Fruit fly (Drosophila melanogaster) whole organism, prepupa: ENCODE data around the gene Mgat3.

Experiments
- CG11762 ChIP-seq: fragments of 200-800 bp; sonication (Bioruptor generic); optimal IDR thresholded peaks from 3 replicates; lab custom pipeline; 2016; ENCODE audit warnings: missing biosample characterization, missing genetic modification characterization; ENCODE audit not compliant: insufficient read depth
- Hr38 ChIP-seq: sonication (Bioruptor generic); optimal IDR thresholded peaks from 2 replicates; lab custom pipeline; 2016; ENCODE audit warnings: missing biosample characterization, missing genetic modification characterization
- achi ChIP-seq: fragments of 200-800 bp; sonication (Bioruptor generic); optimal IDR thresholded peaks from 3 replicates; lab custom pipeline; 2016; ENCODE audit warnings: missing biosample characterization, missing genetic modification characterization
- esn ChIP-seq: fragments of 200-800 bp; sonication (Bioruptor generic); optimal IDR thresholded peaks from 2 replicates; lab custom pipeline; 2016; ENCODE audit warnings: missing biosample characterization, mild to moderate bottlenecking, missing genetic modification characterization, moderate library complexity
- lz ChIP-seq: fragments of 200-800 bp; sonication (Bioruptor generic); optimal IDR thresholded peaks from 3 replicates; lab custom pipeline; 2016; ENCODE audit warnings: missing biosample characterization, missing genetic modification characterization
- pdm3 ChIP-seq: fragments of 200-800 bp; sonication (Bioruptor generic); optimal IDR thresholded peaks from 3 replicates; lab custom pipeline; 2016; ENCODE audit warnings: missing biosample characterization, missing genetic modification characterization
- salr ChIP-seq, 2 experiments: fragments of 200-800 bp; sonication (Bioruptor generic); optimal IDR thresholded peaks; 3 replicates each; lab custom pipeline; 2016 to 2018; ENCODE audit warnings: missing biosample characterization in 2 of 2, missing genetic modification characterization in 2 of 2, mild to moderate bottlenecking in 1 of 2
- topi ChIP-seq: fragments of 200-800 bp; sonication (Bioruptor generic); optimal IDR thresholded peaks from 3 replicates; lab custom pipeline; 2016; ENCODE audit warnings: missing biosample characterization, missing genetic modification characterization
- vri ChIP-seq: fragments of 200-800 bp; sonication (Bioruptor generic); optimal IDR thresholded peaks from 3 replicates; lab custom pipeline; 2016; ENCODE audit warnings: missing biosample characterization, mild to moderate bottlenecking, missing genetic modification characterization

dm6 chr2L:13229388-13229882 is 47.0 kb upstream of the Mgat3 start, which contains the start of gene CG16815:
- TF ChIP-seq vri (no peak), CG11762 (GFP tag; lab: Kevin White, UChicago) (no peak), achi (GFP tag; lab: Kevin White, UChicago) (no peak), salr (GFP tag; optimal IDR thresholded peaks at IDR 0.05; lab: Kevin White, UChicago) (no peak), topi (GFP tag; lab: Kevin White, UChicago) (no peak), lz (no peak), esn (GFP tag; lab: Kevin White, UChicago) (no peak), pdm3 (GFP tag; lab: Kevin White, UChicago) (no peak), Hr38 (no peak)
